Fruit fly (Drosophila melanogaster): Measurements from ENCODE around the gene gnu.

Gene gnu

dm6 chr3L:14755951-14756723 is 47.0 kb downstream of the gnu start (continued):
- TF ChIP-seq ab (GFP tag; optimal IDR thresholded peaks at IDR 0.05) = peak; percentile 46
- peak in 1 of 2 experiments; percentile 97 for TF ChIP-seq Hr78 (GFP tag; optimal IDR thresholded peaks at IDR 0.05)
- peak; percentile 49; the same call in 1 of the 3 replicates for TF ChIP-seq Optix (GFP tag; IDR thresholded peaks at IDR 0.05)
- no peak for TF ChIP-seq Stat92E (GFP tag; optimal IDR thresholded peaks at IDR 0.05)
- TF ChIP-seq MESR4 (GFP tag; optimal IDR thresholded peaks at IDR 0.05) = no peak
- no peak; the same call in 1 of the 2 replicates for TF ChIP-seq Scr (GFP tag; IDR thresholded peaks at IDR 0.05; ENCODE audit: partially characterized antibody)
- no peak for TF ChIP-seq GATAe (GFP tag; conservative IDR thresholded peaks at IDR 0.05)
- peak; percentile 51 for TF ChIP-seq CG9876 (GFP tag; optimal IDR thresholded peaks at IDR 0.05)
- peak; percentile 37 for TF ChIP-seq Atf3 (GFP tag; optimal IDR thresholded peaks at IDR 0.05)
- TF ChIP-seq Opbp (GFP tag; IDR thresholded peaks at IDR 0.05; ENCODE audit: partially characterized antibody) = no peak
- TF ChIP-seq Taf1 (GFP tag; IDR thresholded peaks at IDR 0.05) = peak; percentile 77
- peak; percentile 95 for TF ChIP-seq CoRest (tag; optimal IDR thresholded peaks at IDR 0.05)
- TF ChIP-seq Doc2 (GFP tag; IDR thresholded peaks at IDR 0.05) = no peak
- peak; percentile 53 for TF ChIP-seq gro (GFP tag; optimal IDR thresholded peaks at IDR 0.05)
- no peak for TF ChIP-seq sim (GFP tag; IDR thresholded peaks at IDR 0.05)
- TF ChIP-seq CG30403 (GFP tag; optimal IDR thresholded peaks at IDR 0.05) = peak; percentile 93
- TF ChIP-seq CG33557 (GFP tag; optimal IDR thresholded peaks at IDR 0.05) = peak; percentile 60
- no peak for TF ChIP-seq bigmax (GFP tag; optimal IDR thresholded peaks at IDR 0.05)
- no peak for TF ChIP-seq mld (GFP tag; IDR thresholded peaks at IDR 0.05; ENCODE audit: partially characterized antibody)
- TF ChIP-seq Atf-2 (GFP tag; optimal IDR thresholded peaks at IDR 0.05) = peak; percentile 69
- TF ChIP-seq zen2 (GFP tag; IDR thresholded peaks at IDR 0.05; ENCODE audit: partially characterized antibody) = peak; percentile 59; the same call in 1 of the 3 replicates
- no peak for TF ChIP-seq CG10959 (GFP tag; IDR thresholded peaks at IDR 0.05)
- TF ChIP-seq CG7556 (GFP tag; optimal IDR thresholded peaks at IDR 0.05) = peak; percentile 93
- peak; percentile 87; the same call in 2 of the 3 replicates for TF ChIP-seq CG11695 (GFP tag; IDR thresholded peaks at IDR 0.05)
- TF ChIP-seq CG42726 (GFP tag; IDR thresholded peaks at IDR 0.05; ENCODE audit: partially characterized antibody) = peak; percentile 10; the same call in 1 of the 2 replicates
- peak; percentile 82 for TF ChIP-seq Nf-YC (tag; optimal IDR thresholded peaks at IDR 0.05)
- peak; percentile 92 for TF ChIP-seq slbo (GFP tag; IDR thresholded peaks at IDR 0.05)
- no peak; the same call in 1 of the 2 replicates for TF ChIP-seq Dip2 (GFP tag; IDR thresholded peaks at IDR 0.05)
- TF ChIP-seq CG11723 (GFP tag; optimal IDR thresholded peaks at IDR 0.05) = peak; percentile 81
- peak; percentile 82 for TF ChIP-seq Max (GFP tag; optimal IDR thresholded peaks at IDR 0.05)
- TF ChIP-seq CG10979 (tag; optimal IDR thresholded peaks at IDR 0.05) = peak; percentile 77
- TF ChIP-seq CG11093 (GFP tag; IDR thresholded peaks at IDR 0.05) = peak; percentile 85
- TF ChIP-seq CG8089 (GFP tag; optimal IDR thresholded peaks at IDR 0.05) = no peak
- TF ChIP-seq CG6175 (GFP tag; IDR thresholded peaks at IDR 0.05) = peak; percentile 65; the same call in 2 of the 3 replicates
- peak; percentile 77 for TF ChIP-seq Antp (GFP tag; optimal IDR thresholded peaks at IDR 0.05)
- TF ChIP-seq HmgD (GFP tag; optimal IDR thresholded peaks at IDR 0.05) = no peak
- peak; percentile 76 for TF ChIP-seq CG6654 (GFP tag; optimal IDR thresholded peaks at IDR 0.05)
- no peak for TF ChIP-seq Spps (tag; optimal IDR thresholded peaks at IDR 0.05)
- no peak for TF ChIP-seq pfk (GFP tag; optimal IDR thresholded peaks at IDR 0.05)
- TF ChIP-seq wor (GFP tag; IDR thresholded peaks at IDR 0.05) = peak; percentile 66
- peak; percentile 85 for TF ChIP-seq Dek (tag; optimal IDR thresholded peaks at IDR 0.05)
- peak; percentile 36 to 75 for TF ChIP-seq chif (GFP tag; optimal IDR thresholded peaks at IDR 0.05)
- TF ChIP-seq CG12219 (GFP tag; optimal IDR thresholded peaks at IDR 0.05) = peak; percentile 80
- TF ChIP-seq CG6813 (GFP tag; optimal IDR thresholded peaks at IDR 0.05) = peak; percentile 57
- TF ChIP-seq CG16863 (GFP tag; optimal IDR thresholded peaks at IDR 0.05) = peak; percentile 62
- no peak for TF ChIP-seq br (optimal IDR thresholded peaks at IDR 0.05)
- peak; percentile 49 to 74 for TF ChIP-seq bsh (GFP tag; optimal IDR thresholded peaks at IDR 0.05)
- no peak for TF ChIP-seq Dref (GFP tag; IDR thresholded peaks at IDR 0.05)

All from whole organism, embryonic.